Fruit fly (Drosophila melanogaster) whole organism, wandering third instar larva: ENCODE measurements around the gene TORIP.
"Not testable (repeated sequence)": the region's sequence is repeated elsewhere in the genome, so short reads cannot be mapped to it uniquely, and the experiment has no call there.

Source experiments
- Abd-B ChIP-seq: fragments of >200 bp; optimal IDR thresholded peaks from 2 replicates; lab custom pipeline; 2017; ENCODE audit warnings: missing biosample characterization, missing genetic modification characterization
- OdsH ChIP-seq: fragments of 200-800 bp; sonication (Bioruptor generic); optimal IDR thresholded peaks from 2 replicates; lab custom pipeline; 2016; ENCODE audit warnings: missing biosample characterization, mild to moderate bottlenecking, missing genetic modification characterization
- Vsx2 ChIP-seq: fragments of 200-300, 225-300 bp; sonication (Bioruptor generic); optimal IDR thresholded peaks from 2 replicates; lab custom pipeline; 2018; ENCODE audit warnings: missing biosample characterization, missing genetic modification characterization; ENCODE audit not compliant: partially characterized antibody
- dl ChIP-seq, 2 experiments: fragments of 175-275, 200-275 bp in 1 of 2; fragments of 200-275 bp in 1 of 2; sonication (Bioruptor generic); optimal IDR thresholded peaks; lab custom pipeline; 2018; ENCODE audit warnings: mild to moderate bottlenecking in 2 of 2, missing biosample characterization in 2 of 2, missing genetic modification characterization in 2 of 2, moderate library complexity in 2 of 2; ENCODE audit not compliant: partially characterized antibody in 2 of 2, insufficient read depth in 1 of 2
- psq ChIP-seq: fragments of 200-800 bp; sonication (Bioruptor generic); optimal IDR thresholded peaks from 3 replicates; lab custom pipeline; 2017; ENCODE audit warnings: missing biosample characterization, mild to moderate bottlenecking, missing genetic modification characterization, moderate library complexity
- tai ChIP-seq: sonication (Bioruptor generic); optimal IDR thresholded peaks from 2 replicates; lab custom pipeline; 2016; ENCODE audit warnings: missing biosample characterization, missing genetic modification characterization

DNA sequence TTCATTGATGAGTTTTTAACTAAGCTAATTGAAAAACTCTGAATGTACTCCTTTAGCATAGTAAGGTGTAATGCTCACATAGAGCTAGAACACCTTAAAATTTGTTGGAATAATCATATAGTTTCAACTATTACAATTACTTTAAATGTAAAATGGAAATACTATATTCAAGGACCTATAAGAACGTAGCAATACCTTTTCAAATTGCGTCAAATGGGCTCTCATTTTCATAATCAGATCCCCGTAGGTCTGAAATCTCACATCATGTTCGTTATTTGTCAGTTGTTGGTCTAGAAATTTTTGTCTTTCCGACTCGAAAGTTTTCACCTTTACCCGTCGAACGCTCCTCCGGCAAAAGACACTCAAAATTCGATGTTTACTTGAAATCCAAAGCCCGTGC lies 44.8 kb downstream of the TORIP start, which contains the start of gene Vtld:
- not testable (repeated sequence) for TF ChIP-seq OdsH; Abd-B (GFP tag; lab: Kevin White, UChicago); Vsx2; tai (GFP tag; lab: Kevin White, UChicago); psq; dl (GFP tag; optimal IDR thresholded peaks at IDR 0.05; lab: Kevin White, UChicago; ENCODE audit: insufficient read depth in 1 of 2, partially characterized antibody in 2 of 2)
